Fruit fly (Drosophila melanogaster) whole organism, wandering third instar larva: ENCODE results near the gene CG3581.

Source experiments
- CG9705 ChIP-seq: fragments of 200-800 bp; sonication (Bioruptor generic); optimal IDR thresholded peaks from 2 replicates; lab custom pipeline; 2018; ENCODE audit warnings: missing biosample characterization, mild to moderate bottlenecking, missing genetic modification characterization
- Dif ChIP-seq: fragments of 200-275, 200-300 bp; sonication (Bioruptor generic); optimal IDR thresholded peaks from 2 replicates; lab custom pipeline; 2018; ENCODE audit warnings: missing biosample characterization, missing genetic modification characterization; ENCODE audit not compliant: partially characterized antibody
- GATAd ChIP-seq: sonication (Bioruptor generic); optimal IDR thresholded peaks from 2 replicates; lab custom pipeline; 2016; ENCODE audit warnings: missing biosample characterization, missing genetic modification characterization
- Hnf4 ChIP-seq: fragments of 200-800 bp; sonication (Bioruptor generic); optimal IDR thresholded peaks from 2 replicates; lab custom pipeline; 2016; ENCODE audit warnings: missing biosample characterization, mild to moderate bottlenecking, missing genetic modification characterization
- Hr78 ChIP-seq: fragments of >200 bp; optimal IDR thresholded peaks from 2 replicates; lab custom pipeline; 2017; ENCODE audit warnings: missing biosample characterization, missing genetic modification characterization
- Hr83 ChIP-seq: fragments of 200-300 bp; sonication (Bioruptor generic); optimal IDR thresholded peaks from 2 replicates; lab custom pipeline; 2016; ENCODE audit warnings: missing biosample characterization, mild to moderate bottlenecking, missing genetic modification characterization, moderate library complexity; ENCODE audit not compliant: poor library complexity, severe bottlenecking
- Jra ChIP-seq: sonication (Bioruptor generic); optimal IDR thresholded peaks from 2 replicates; lab custom pipeline; 2016; ENCODE audit warnings: missing biosample characterization, missing genetic modification characterization
- Mio ChIP-seq: sonication (Bioruptor generic); optimal IDR thresholded peaks from 2 replicates; lab custom pipeline; 2016; ENCODE audit warnings: missing biosample characterization, missing genetic modification characterization
- Myc ChIP-seq: fragments of >200 bp; optimal IDR thresholded peaks from 2 replicates; lab custom pipeline; 2017
- OdsH ChIP-seq: fragments of 200-800 bp; sonication (Bioruptor generic); optimal IDR thresholded peaks from 2 replicates; lab custom pipeline; 2016; ENCODE audit warnings: missing biosample characterization, mild to moderate bottlenecking, missing genetic modification characterization
- Rel ChIP-seq, 2 experiments: fragments of 200-800 bp; sonication (Bioruptor generic) in 1 of 2; optimal IDR thresholded peaks; 2 replicates in 1 of 2; 3 replicates in 1 of 2; lab custom pipeline; 2016 to 2019; ENCODE audit warnings: mild to moderate bottlenecking in 2 of 2, missing biosample characterization in 2 of 2, missing genetic modification characterization in 2 of 2, moderate library complexity in 1 of 2
- Sp1 ChIP-seq: fragments of 200-800 bp; sonication (Bioruptor generic); optimal IDR thresholded peaks from 3 replicates; lab custom pipeline; 2019; ENCODE audit warnings: missing biosample characterization, mild to moderate bottlenecking, missing genetic modification characterization, moderate library complexity
- Vsx2 ChIP-seq: fragments of 200-300, 225-300 bp; sonication (Bioruptor generic); optimal IDR thresholded peaks from 2 replicates; lab custom pipeline; 2018; ENCODE audit warnings: missing biosample characterization, missing genetic modification characterization; ENCODE audit not compliant: partially characterized antibody
- br ChIP-seq: fragments of 200-800 bp; sonication (Bioruptor generic); optimal IDR thresholded peaks from 2 replicates; lab custom pipeline; 2016; ENCODE audit warnings: missing biosample characterization, missing genetic modification characterization
- dl ChIP-seq, 2 experiments: fragments of 175-275, 200-275 bp in 1 of 2; fragments of 200-275 bp in 1 of 2; sonication (Bioruptor generic); optimal IDR thresholded peaks; lab custom pipeline; 2018; ENCODE audit warnings: mild to moderate bottlenecking in 2 of 2, missing biosample characterization in 2 of 2, missing genetic modification characterization in 2 of 2, moderate library complexity in 2 of 2; ENCODE audit not compliant: partially characterized antibody in 2 of 2, insufficient read depth in 1 of 2
- dmrt93B ChIP-seq: fragments of 200-800 bp; sonication (Bioruptor generic); optimal IDR thresholded peaks from 2 replicates; lab custom pipeline; 2018; ENCODE audit warnings: missing biosample characterization, mild to moderate bottlenecking, missing genetic modification characterization
- dsf ChIP-seq: sonication (Bioruptor generic); optimal IDR thresholded peaks from 2 replicates; lab custom pipeline; 2016; ENCODE audit warnings: missing biosample characterization, missing genetic modification characterization, borderline replicate concordance
- ey ChIP-seq: fragments of 200-800 bp; sonication (Bioruptor generic); optimal IDR thresholded peaks from 2 replicates; lab custom pipeline; 2016; ENCODE audit warnings: missing biosample characterization, missing genetic modification characterization
- fru ChIP-seq: fragments of 200-800 bp; sonication (Bioruptor generic); optimal IDR thresholded peaks from 3 replicates; lab custom pipeline; 2016; ENCODE audit warnings: missing biosample characterization, mild to moderate bottlenecking, missing genetic modification characterization
- jim ChIP-seq: fragments of 175-275, 200-325 bp; sonication (Bioruptor generic); optimal IDR thresholded peaks from 2 replicates; lab custom pipeline; 2016; ENCODE audit warnings: missing biosample characterization, mild to moderate bottlenecking, missing genetic modification characterization
- lola ChIP-seq: fragments of >200 bp; optimal IDR thresholded peaks from 2 replicates; lab custom pipeline; 2017; ENCODE audit warnings: missing biosample characterization, missing genetic modification characterization
- psq ChIP-seq: fragments of 200-800 bp; sonication (Bioruptor generic); optimal IDR thresholded peaks from 3 replicates; lab custom pipeline; 2017; ENCODE audit warnings: missing biosample characterization, mild to moderate bottlenecking, missing genetic modification characterization, moderate library complexity
- sv ChIP-seq: fragments of 200-800 bp; sonication (Bioruptor generic); optimal IDR thresholded peaks from 3 replicates; lab custom pipeline; 2016; ENCODE audit warnings: missing biosample characterization, missing genetic modification characterization
- usp ChIP-seq: fragments of >200 bp; optimal IDR thresholded peaks from 2 replicates; lab custom pipeline; 2017; ENCODE audit warnings: missing biosample characterization, missing genetic modification characterization
- woc ChIP-seq: sonication (Bioruptor generic); optimal IDR thresholded peaks from 2 replicates; lab custom pipeline; 2016; ENCODE audit warnings: missing biosample characterization, mild to moderate bottlenecking, missing genetic modification characterization

The CG3581 gene

DNA sequence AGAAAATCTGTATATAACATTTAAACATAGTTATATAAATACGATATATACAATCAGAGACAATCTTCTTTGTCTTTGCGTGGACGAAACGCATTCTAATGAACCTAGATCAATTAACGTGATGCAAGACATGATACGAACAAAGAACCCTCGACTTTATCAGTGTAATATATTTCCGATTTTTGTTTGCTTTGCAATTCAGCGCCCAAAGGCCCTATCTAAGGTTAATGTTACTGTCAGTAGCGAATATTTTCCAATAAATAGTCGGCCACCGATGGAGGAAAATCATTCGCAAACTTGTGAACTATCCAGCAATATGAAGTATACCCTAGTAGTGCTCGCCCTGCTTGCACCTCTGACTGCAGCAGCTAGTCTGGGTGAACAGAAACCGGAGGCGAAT, 18.5 kb upstream of the CG3581 start, which contains the start of gene CG3739:
Gene CG3739, plus strand, starts transcription at position 301 of the 400 bp plus-strand sequence.
- TF ChIP-seq Hr83 (no peak), Vsx2 (GFP tag; lab: Kevin White, UChicago) (no peak), woc (GFP tag; lab: Kevin White, UChicago) (no peak), dsf (no peak), Hr78 (GFP tag; lab: Kevin White, UChicago) (no peak), Sp1 (GFP tag; lab: Kevin White, UChicago) (no peak), Mio (GFP tag; lab: Kevin White, UChicago) (no peak), Dif (GFP tag; lab: Kevin White, UChicago) (no peak), Rel (GFP tag; optimal IDR thresholded peaks at IDR 0.05; lab: Kevin White, UChicago) (no peak), Rel (tag; optimal IDR thresholded peaks at IDR 0.05; lab: Kevin White, UChicago) (no peak), Hnf4 (no peak), usp (GFP tag; lab: Kevin White, UChicago) (no peak)

DNA sequence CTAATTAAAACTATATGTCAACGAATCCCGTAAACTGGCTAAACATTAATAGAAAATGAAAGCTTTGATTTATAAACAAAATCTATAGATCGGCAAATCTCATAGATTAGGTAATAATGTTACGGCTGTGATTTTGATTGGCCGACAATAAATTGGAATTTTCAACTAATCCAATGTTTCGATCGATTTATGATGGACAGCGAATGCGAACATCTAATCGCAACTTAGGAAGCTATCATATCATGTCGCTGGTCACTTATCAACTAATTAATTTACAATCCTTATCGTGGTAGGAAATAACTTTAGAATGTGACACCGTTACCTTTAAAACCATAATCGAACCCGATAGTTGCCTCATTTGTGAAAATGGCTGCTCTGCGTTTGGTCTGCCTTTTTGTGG, 15.3 kb upstream of the CG3581 start, which contains the start of gene CG18493:
Gene CG18493, plus strand, starts transcription at position 352 of the 400 bp plus-strand sequence.
- no peak for TF ChIP-seq Vsx2 (GFP tag; lab: Kevin White, UChicago)
- no peak for TF ChIP-seq Mio (GFP tag; lab: Kevin White, UChicago)
- no peak for TF ChIP-seq dl (GFP tag; optimal IDR thresholded peaks at IDR 0.05; lab: Kevin White, UChicago; ENCODE audit: insufficient read depth in 1 of 2, partially characterized antibody in 2 of 2)
- TF ChIP-seq fru, result no peak
- TF ChIP-seq Hr83, result no peak

DNA sequence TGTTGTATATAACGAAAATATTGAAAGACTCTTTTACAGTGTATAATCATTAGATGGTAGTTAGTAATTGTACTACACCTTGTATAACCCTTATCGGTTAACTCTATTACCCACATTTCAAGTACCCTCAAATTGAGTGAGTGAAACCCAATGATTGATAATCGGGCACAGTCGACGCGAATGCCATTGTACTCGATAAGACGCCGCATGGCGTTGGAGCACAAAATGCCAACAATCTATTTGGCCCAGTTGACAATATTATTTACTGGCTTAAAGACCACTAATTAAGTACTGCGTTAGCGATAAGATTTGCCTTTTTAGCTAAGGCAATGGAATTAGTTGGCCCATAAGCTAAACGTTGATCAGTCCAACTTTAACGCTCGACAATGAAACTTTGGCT, 13.0 kb upstream of the CG3581 start, which contains the start of gene CG3734:
Gene CG3734, plus strand, starts transcription at position 254 of the 400 bp plus-strand sequence.
- TF ChIP-seq dmrt93B (GFP tag; lab: Kevin White, UChicago) (no peak), Hr83 (no peak), fru (peak; percentile 21)

DNA sequence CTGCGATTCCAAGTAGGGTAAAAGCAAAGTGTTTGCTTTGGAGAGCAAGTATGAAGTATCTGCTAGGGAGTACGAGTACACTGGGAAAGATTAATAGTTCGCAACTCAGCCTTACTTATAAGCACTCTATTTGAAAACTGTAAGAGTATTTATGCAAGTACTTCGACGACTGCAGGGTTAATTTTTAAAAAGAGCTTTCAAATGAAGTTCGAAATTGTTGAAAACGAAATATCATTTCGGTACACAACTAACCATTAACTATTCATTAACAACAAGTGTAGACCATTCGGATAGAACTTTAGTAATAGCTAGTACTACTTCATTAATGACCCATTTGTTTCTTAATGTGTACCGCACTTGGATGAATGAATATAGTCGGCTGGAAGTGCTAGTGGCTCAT, 8.7 kb upstream of the CG3581 start:
- TF ChIP-seq woc (GFP tag; lab: Kevin White, UChicago), result no peak
- no peak for TF ChIP-seq Myc (lab: Kevin White, UChicago)
- no peak for TF ChIP-seq sv (GFP tag; lab: Kevin White, UChicago)
- no peak for TF ChIP-seq jim (GFP tag; lab: Kevin White, UChicago)
- no peak for TF ChIP-seq br (GFP tag; lab: Kevin White, UChicago)
- no peak for TF ChIP-seq Hnf4
- no peak for TF ChIP-seq usp (GFP tag; lab: Kevin White, UChicago)
- TF ChIP-seq Dif (GFP tag; lab: Kevin White, UChicago), result no peak
- TF ChIP-seq Jra (GFP tag; lab: Kevin White, UChicago), result no peak
- no peak for TF ChIP-seq Mio (GFP tag; lab: Kevin White, UChicago)

DNA sequence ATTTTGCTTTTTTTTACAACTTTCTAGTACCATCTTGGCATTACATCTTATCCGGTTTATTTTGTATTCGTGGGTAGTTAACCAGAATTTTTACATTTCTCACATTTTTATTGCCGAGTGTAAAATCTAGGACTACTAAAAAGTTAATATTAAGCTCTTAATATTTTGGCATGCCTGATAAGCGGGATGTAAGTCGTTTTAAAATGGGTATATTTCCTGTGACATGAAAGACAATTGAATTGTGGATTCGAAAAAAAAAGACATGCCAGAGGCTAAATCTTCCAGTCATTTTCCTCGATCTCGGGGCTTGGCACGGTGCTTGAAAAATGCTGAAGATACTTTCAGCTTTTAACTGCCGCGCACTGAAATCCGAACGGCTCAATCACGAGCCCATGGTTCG, 2.5 kb upstream of the CG3581 start, which contains the start of gene CG31245:
Gene CG31245, minus strand, starts transcription at position 101 of the 400 bp plus-strand sequence.
- TF ChIP-seq lola (GFP tag; lab: Kevin White, UChicago), result no peak
- no peak for TF ChIP-seq CG9705 (GFP tag; lab: Kevin White, UChicago)
- TF ChIP-seq Myc (lab: Kevin White, UChicago), result no peak
- TF ChIP-seq GATAd (GFP tag; lab: Kevin White, UChicago), result no peak
- no peak for TF ChIP-seq OdsH (GFP tag; lab: Kevin White, UChicago)
- no peak for TF ChIP-seq br (GFP tag; lab: Kevin White, UChicago)
- no peak for TF ChIP-seq usp (GFP tag; lab: Kevin White, UChicago)
- TF ChIP-seq psq (GFP tag; lab: Kevin White, UChicago), result no peak
- TF ChIP-seq Sp1 (GFP tag; lab: Kevin White, UChicago), result no peak
- no peak for TF ChIP-seq woc (GFP tag; lab: Kevin White, UChicago)

DNA sequence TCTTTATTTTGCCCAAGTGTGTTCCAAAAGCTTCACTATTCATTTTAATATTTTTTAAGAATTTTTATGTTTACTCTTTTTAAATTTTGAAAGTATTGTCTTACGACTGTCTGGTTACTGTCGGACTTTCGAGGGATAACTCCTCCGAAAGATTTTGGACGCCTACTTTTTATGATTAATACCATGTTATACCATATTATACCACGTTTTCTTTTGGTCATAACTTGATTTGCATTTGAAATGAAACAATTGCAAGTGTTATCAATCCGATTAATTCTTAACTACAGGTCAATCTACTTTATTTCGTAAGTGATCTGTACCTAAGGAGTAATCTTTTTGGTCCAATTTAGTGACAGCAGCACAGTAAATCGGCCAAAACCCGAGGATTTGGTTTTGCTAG, 1.3 kb upstream of the CG3581 start, which contains the start of gene CG31404:
Gene CG31404, minus strand, starts transcription at position 101 of the 400 bp plus-strand sequence.
- TF ChIP-seq woc (GFP tag; lab: Kevin White, UChicago) (no peak), ey (no peak), Dif (GFP tag; lab: Kevin White, UChicago) (no peak), Hr78 (GFP tag; lab: Kevin White, UChicago) (no peak), psq (GFP tag; lab: Kevin White, UChicago) (no peak), OdsH (GFP tag; lab: Kevin White, UChicago) (no peak)
